Worm (Caenorhabditis elegans) whole organism, mixed stage, embryonic: ENCODE data around the gene nuaf-1.

Source experiments
- ceh-43 ChIP-seq: fragments of 200-800 bp; sonication (Bioruptor generic); optimal IDR thresholded peaks from 2 replicates; lab custom pipeline; 2018; ENCODE audit warnings: mild to moderate bottlenecking, missing genetic modification characterization, moderate library complexity, missing compliant biosample characterization
- elt-3 ChIP-seq: fragments of 150-350 bp; optimal IDR thresholded peaks from 2 replicates; lab custom pipeline; 2014; ENCODE audit warnings: missing biosample characterization, missing genetic modification characterization
- ham-2 ChIP-seq: fragments of 200-800 bp; sonication (Bioruptor generic); optimal IDR thresholded peaks from 2 replicates; lab custom pipeline; 2018; ENCODE audit warnings: mild to moderate bottlenecking, missing genetic modification characterization, missing compliant biosample characterization
- nhr-12 ChIP-seq: fragments of 150-350 bp; optimal IDR thresholded peaks from 2 replicates; lab custom pipeline; 2014; ENCODE audit warnings: missing biosample characterization, missing genetic modification characterization
- nhr-28 ChIP-seq: fragments of 150-350 bp; optimal IDR thresholded peaks from 2 replicates; lab custom pipeline; 2014; ENCODE audit warnings: missing biosample characterization, missing genetic modification characterization
- nhr-76 ChIP-seq: sonication (generic microtip); optimal IDR thresholded peaks from 2 replicates; lab custom pipeline; 2017; ENCODE audit warnings: missing biosample characterization, missing genetic modification characterization
- pha-4 ChIP-seq: fragments of 150-350 bp; optimal IDR thresholded peaks from 2 replicates; lab custom pipeline; 2018; ENCODE audit warnings: missing biosample characterization, missing genetic modification reagents, missing genetic modification characterization
- unc-39 ChIP-seq: fragments of 150-350 bp; optimal IDR thresholded peaks from 2 replicates; lab custom pipeline; 2014; ENCODE audit warnings: missing biosample characterization, missing genetic modification characterization
- unc-62 ChIP-seq: fragments of 150-350 bp; optimal IDR thresholded peaks from 2 replicates; lab custom pipeline; 2014; ENCODE audit warnings: missing biosample characterization, missing genetic modification reagents, missing genetic modification characterization
- zip-8 ChIP-seq: fragments of 150-350 bp; optimal IDR thresholded peaks from 2 replicates; lab custom pipeline; 2014; ENCODE audit warnings: missing biosample characterization, missing genetic modification characterization

DNA sequence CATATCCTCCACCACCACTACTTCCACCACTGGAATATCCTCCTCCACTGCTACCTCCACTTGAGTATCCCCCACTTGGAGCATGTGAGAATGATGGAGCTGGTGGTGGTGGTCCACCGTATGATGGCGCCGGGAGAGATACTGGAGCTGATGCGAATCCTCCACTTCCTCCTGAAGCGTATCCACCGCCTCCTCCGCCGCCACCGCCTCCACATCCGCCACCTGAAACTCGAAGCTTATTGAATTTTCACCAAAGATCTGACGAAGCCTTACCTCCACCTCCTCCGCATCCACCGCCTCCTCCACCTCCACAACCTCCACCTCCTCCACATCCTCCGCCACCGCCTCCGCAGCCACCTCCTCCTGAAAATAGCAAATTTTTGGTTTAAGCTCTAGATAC is 5.7 kb downstream of the nuaf-1 start:
- TF ChIP-seq elt-3 (no peak), unc-39 (tag; lab: Kevin White, UChicago) (no peak), pha-4 (tag; lab: Kevin White, UChicago) (no peak), ceh-43 (GFP tag; lab: Kevin White, UChicago) (no peak), unc-62 (GFP tag; lab: Kevin White, UChicago) (no peak), nhr-28 (tag; lab: Kevin White, UChicago) (no peak), ham-2 (GFP tag; lab: Kevin White, UChicago) (no peak), nhr-76 (tag; lab: Kevin White, UChicago) (no peak), nhr-12 (tag; lab: Kevin White, UChicago) (no peak), zip-8 (tag; lab: Kevin White, UChicago) (no peak)
